Worm (Caenorhabditis elegans) whole organism, L4/young adult: Measurements from ENCODE around the gene idpp-7.

Experiments
- W03F9.2 ChIP-seq: fragments of 150-350 bp; optimal IDR thresholded peaks from 2 replicates; lab custom pipeline; 2014; ENCODE audit warnings: missing biosample characterization, missing genetic modification characterization
- dao-5 ChIP-seq: sonication (generic microtip); optimal IDR thresholded peaks from 2 replicates; lab custom pipeline; 2016; ENCODE audit warnings: missing genotype, missing genetic modification characterization, moderate library complexity, missing compliant biosample characterization
- him-1 ChIP-seq: sonication (generic microtip); optimal IDR thresholded peaks from 2 replicates; lab custom pipeline; 2016; ENCODE audit warnings: missing genotype, missing genetic modification reagents, missing genetic modification characterization, missing compliant biosample characterization

Gene idpp-7

ce11 chrIV:12710996-12711395, 8.8 kb upstream of the idpp-7 start, which contains the start of gene C27D8.2:
Gene C27D8.2 (plus strand): TSS chrIV:12711217.
- TF ChIP-seq him-1 (no peak), dao-5 (tag; lab: Kevin White, UChicago) (no peak), W03F9.2 (tag; lab: Kevin White, UChicago) (no peak)

DNA sequence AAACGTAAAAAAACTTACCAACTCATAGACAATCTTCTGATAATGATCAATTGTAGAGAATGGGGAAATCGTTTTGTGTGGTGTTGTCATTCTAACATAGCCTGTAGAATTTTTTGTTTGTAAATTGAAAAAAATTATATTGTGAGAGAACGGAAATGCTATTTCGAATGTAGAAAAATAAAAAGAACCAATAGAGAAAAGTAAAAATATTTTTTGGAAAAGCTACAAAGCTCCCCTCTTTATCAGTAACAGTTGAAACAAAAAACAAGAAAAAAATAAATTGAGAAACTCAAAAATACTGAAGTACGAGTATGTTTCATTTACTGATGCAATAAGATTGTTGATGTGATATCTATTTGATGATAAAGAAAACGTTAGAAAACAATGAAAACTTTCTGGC, 8.1 kb upstream of the idpp-7 start, which contains the start of gene C27D8.3:
Gene C27D8.3 (minus strand): TSS at position 101 of the 400 bp plus-strand sequence.
- TF ChIP-seq him-1 (no peak), dao-5 (tag; lab: Kevin White, UChicago) (no peak), W03F9.2 (tag; lab: Kevin White, UChicago) (no peak)

DNA sequence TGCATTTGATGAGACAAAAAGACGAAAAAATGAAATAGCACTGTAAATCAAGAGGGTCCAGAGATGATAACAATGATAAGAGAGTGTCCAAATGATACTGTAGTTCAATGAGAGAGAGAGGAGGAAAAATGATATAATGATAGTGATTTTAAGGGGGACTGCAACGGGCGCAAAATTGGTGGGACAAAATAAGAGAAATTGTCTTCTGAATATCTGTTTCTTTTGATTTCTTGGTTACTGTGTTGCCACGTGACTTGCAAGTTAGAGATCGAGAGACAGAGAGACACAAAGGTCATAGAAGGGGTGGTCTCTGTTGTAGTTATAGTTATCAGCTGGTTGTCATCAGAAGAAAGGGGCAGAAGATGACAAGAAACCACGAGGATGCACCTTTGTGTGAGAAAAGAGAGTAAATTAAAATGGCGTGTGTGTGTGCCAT, 3.8 kb upstream of the idpp-7 start:
- TF ChIP-seq him-1 (no peak), dao-5 (tag; lab: Kevin White, UChicago) (no peak), W03F9.2 (tag; lab: Kevin White, UChicago) (no peak)

DNA sequence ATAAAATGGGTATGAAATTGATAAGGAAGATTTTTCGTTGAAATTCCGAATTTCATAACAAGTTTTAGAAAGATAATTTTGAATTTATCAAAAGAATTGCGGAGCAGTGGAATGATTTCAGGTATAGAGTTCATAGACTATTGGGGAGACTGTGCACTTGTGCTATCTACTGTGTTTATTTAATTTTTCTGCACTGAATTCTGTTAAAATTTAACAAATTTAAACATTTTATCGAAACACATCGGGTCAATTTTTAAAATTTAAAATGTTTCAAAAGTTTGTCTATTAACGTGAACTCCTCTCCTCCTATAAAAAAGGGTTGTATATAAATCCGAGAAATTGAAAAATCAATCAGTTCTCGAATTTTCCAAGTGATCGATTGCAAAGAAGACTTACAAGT, 2.2 kb upstream of the idpp-7 start, which contains the start of gene C27D8.1:
Gene C27D8.1 (plus strand): TSS at position 301 of the 400 bp plus-strand sequence.
- TF ChIP-seq him-1 (no peak), dao-5 (tag; lab: Kevin White, UChicago) (no peak), W03F9.2 (tag; lab: Kevin White, UChicago) (no peak)

ce11 chrIV:12721106-12721505, 1.3 kb downstream of the idpp-7 start, which contains the start of gene T23F6.2:
Gene T23F6.2 (plus strand): TSS chrIV:12721356.
- TF ChIP-seq W03F9.2 (tag; lab: Kevin White, UChicago) (no peak), dao-5 (tag; lab: Kevin White, UChicago) (no peak), him-1 (no peak)

DNA sequence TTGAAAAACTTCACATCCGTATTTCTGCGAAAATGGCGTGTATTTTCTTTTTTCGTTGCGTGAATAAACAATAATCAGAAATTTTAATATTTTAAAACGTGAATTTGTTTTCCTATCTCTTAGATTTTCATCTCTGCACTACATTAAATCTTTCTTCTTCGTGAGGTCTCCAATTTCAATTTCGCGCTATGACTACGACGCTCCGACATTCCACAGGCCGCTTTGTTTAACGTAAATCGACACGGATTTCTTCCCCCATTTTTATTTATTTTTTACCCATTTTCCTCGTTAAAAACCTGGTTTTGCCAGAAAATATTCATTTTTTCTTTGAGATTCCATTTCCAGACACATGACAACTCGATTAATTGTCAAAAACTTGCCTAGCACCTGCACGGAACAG, 4.9 kb downstream of the idpp-7 start, which contains the start of the genes T23F6.3 and rbd-1:
Gene T23F6.3 (minus strand): TSS at position 120 of the 400 bp plus-strand sequence.
Gene rbd-1 (plus strand): TSS at position 346 of the 400 bp plus-strand sequence.
- TF ChIP-seq W03F9.2 (tag; lab: Kevin White, UChicago) (peak; percentile 91), dao-5 (tag; lab: Kevin White, UChicago) (no peak)

DNA sequence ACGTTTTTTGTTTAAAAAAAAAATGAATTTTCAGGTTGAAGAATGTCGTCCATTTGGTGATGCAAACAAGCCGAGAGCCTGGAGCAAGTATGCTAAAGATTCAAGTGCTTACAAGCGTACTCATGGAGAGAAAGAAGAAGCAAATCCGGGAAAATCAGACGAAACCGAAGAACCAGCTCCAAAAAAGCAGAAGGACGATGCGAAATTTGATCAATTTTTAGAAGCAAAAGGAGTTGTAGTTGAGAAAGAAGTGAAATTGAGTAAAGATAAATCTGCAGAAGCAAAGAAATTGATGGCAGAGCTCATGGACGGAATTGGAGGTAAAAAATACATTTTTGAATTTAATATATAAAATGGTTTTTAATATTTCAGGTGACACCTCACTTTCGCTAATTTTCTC, 5.5 kb downstream of the idpp-7 start:
- TF ChIP-seq him-1 (no peak), W03F9.2 (tag; lab: Kevin White, UChicago) (no peak), dao-5 (tag; lab: Kevin White, UChicago) (no peak)

- TF ChIP-seq him-1 (no peak), dao-5 (tag; lab: Kevin White, UChicago) (no peak), W03F9.2 (tag; lab: Kevin White, UChicago) (no peak)
Measured at ce11 chrIV:12725925-12726324, 6.2 kb downstream of the idpp-7 start.

- no peak for TF ChIP-seq him-1
Measured at ce11 chrIV:12728162-12728561, 8.4 kb downstream of the idpp-7 start.

DNA sequence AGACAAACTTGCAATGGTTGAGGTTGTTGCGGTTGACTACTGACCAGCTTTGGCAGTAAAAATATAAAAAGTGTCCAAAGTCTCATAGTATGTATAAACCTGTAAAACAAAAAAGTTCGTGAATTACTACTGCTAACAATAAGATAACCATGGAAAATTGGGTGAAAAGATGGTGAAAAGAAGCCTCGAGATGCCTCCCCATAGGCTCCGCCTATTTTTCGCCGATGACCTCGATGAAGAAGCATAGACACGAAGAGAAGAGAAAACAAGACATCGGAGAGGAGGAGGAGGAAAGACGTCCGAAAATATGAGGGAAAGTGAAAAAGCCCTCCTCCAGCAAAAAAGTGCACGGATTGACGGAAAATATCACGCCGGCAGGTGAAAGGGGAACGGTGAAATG, 21.7 kb downstream of the idpp-7 start, which contains the start of gene T23F6.5:
Gene T23F6.5 (minus strand): TSS at position 101 of the 400 bp plus-strand sequence.
- TF ChIP-seq him-1 (no peak), W03F9.2 (tag; lab: Kevin White, UChicago) (no peak), dao-5 (tag; lab: Kevin White, UChicago) (no peak)

DNA sequence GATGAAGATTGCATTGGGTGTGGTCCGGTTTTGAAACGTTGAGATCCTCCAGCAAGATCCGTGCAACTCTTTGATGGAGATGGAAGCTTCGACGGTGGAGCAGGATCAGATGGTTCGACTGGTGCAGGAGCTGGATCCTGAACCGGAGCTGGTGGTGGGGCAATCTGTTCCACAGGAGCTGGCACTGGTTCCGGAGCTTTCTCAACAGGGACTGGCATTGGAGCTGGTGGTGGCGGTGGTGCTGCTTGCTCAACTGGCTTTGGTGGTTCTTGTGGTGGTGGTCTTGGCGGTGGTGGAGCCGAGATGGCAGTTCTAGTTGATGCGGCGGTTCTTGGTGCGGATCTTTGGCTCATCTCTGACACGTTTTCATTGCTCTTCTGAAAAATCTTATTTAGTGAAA, 23.9 kb downstream of the idpp-7 start:
- TF ChIP-seq him-1 (no peak), W03F9.2 (tag; lab: Kevin White, UChicago) (no peak), dao-5 (tag; lab: Kevin White, UChicago) (no peak)

- TF ChIP-seq W03F9.2 (tag; lab: Kevin White, UChicago) (no peak), him-1 (no peak), dao-5 (tag; lab: Kevin White, UChicago) (no peak)
Measured at ce11 chrIV:12744713-12745112, 24.9 kb downstream of the idpp-7 start, which contains the start of gene C36H8.1. Gene C36H8.1 (minus strand): TSS chrIV:12744813.

ce11 chrIV:12746284-12746683, 26.5 kb downstream of the idpp-7 start, which contains the start of gene inx-6:
Gene inx-6 (plus strand): TSS chrIV:12746584.
- TF ChIP-seq W03F9.2 (tag; lab: Kevin White, UChicago): no peak
- TF ChIP-seq him-1: no peak
- no peak for TF ChIP-seq dao-5 (tag; lab: Kevin White, UChicago)

- TF ChIP-seq dao-5 (tag; lab: Kevin White, UChicago) (no peak), W03F9.2 (tag; lab: Kevin White, UChicago) (no peak), him-1 (no peak)
Measured at ce11 chrIV:12748760-12749159, 29.0 kb downstream of the idpp-7 start.

DNA sequence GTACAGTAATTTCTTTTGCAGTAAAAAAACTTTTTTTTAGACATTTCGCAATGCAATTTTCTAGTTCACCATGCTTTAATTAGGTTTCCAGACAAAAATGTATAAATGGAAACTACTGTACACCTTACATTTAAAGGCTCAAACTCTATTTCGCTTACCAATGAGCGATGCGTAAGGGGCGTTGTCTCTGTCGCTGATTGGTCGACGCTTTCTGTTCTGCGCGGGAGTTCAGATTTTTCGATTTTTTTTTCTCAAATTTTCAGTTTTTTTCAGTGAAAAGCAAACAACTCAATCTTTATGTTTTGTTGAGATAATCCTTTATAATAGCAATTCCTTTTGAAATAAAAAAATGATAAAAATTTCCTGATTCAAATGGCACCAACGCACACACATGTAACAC, 34.4 kb downstream of the idpp-7 start:
- TF ChIP-seq him-1 (no peak), dao-5 (tag; lab: Kevin White, UChicago) (no peak)
